Fruit fly (Drosophila melanogaster) whole organism, embryonic: ENCODE data around the gene CG12016.
A peak's percentile ranks its signal among the peaks of the same experiment; 100 is the strongest.

ENCODE experiments used
- Atf-2 ChIP-seq: fragments of 200-800 bp; sonication (Bioruptor generic); optimal IDR thresholded peaks from 2 replicates; lab custom pipeline; 2016; ENCODE audit warnings: missing biosample characterization, missing genetic modification characterization
- Bteb2 ChIP-seq: fragments of 200-800 bp; sonication (Bioruptor generic); optimal IDR thresholded peaks from 2 replicates; lab custom pipeline; 2016; ENCODE audit warnings: missing biosample characterization, missing genetic modification characterization
- CG10366 ChIP-seq: fragments of 200-800 bp; sonication (Bioruptor generic); IDR thresholded peaks from 2 replicates; pipeline ENCODE4 v1.3.6; 2022; ENCODE audit warnings: missing biosample characterization, missing genetic modification characterization
- CG12942 ChIP-seq: fragments of 200-800 bp; sonication (Bioruptor generic); optimal IDR thresholded peaks from 3 replicates; lab custom pipeline; 2016; ENCODE audit warnings: missing biosample characterization, missing genetic modification characterization
- CG13624 ChIP-seq: fragments of 200-800 bp; sonication (Bioruptor generic); optimal IDR thresholded peaks from 2 replicates; lab custom pipeline; 2016; ENCODE audit warnings: missing biosample characterization, missing genetic modification characterization
- CG14860 ChIP-seq: fragments of 200-800 bp; sonication (Bioruptor generic); IDR thresholded peaks from 3 replicates; pipeline ENCODE4 v1.3.6; 2022; ENCODE audit warnings: missing biosample characterization, missing genetic modification characterization; ENCODE audit not compliant: partially characterized antibody
- CG15269 ChIP-seq: fragments of 200-800 bp; sonication (Bioruptor generic); optimal IDR thresholded peaks from 2 replicates; lab custom pipeline; 2018; ENCODE audit warnings: missing biosample characterization, mild to moderate bottlenecking, missing genetic modification characterization, moderate library complexity
- CG1603 ChIP-seq: fragments of 200-800 bp; sonication (Bioruptor generic); optimal IDR thresholded peaks from 2 replicates; lab custom pipeline; 2019; ENCODE audit warnings: missing biosample characterization, mild to moderate bottlenecking, missing genetic modification characterization, moderate library complexity
- CG16815 ChIP-seq: fragments of 200-800 bp; sonication (Bioruptor generic); optimal IDR thresholded peaks from 3 replicates; lab custom pipeline; 2017; ENCODE audit warnings: missing biosample characterization, mild to moderate bottlenecking, missing genetic modification characterization
- CG1792 ChIP-seq: fragments of 200-800 bp; sonication (Bioruptor generic); optimal IDR thresholded peaks from 2 replicates; lab custom pipeline; 2016; ENCODE audit warnings: missing biosample characterization, missing genetic modification characterization
- CG2202 ChIP-seq: fragments of 200-800 bp; sonication (Bioruptor generic); optimal IDR thresholded peaks from 2 replicates; lab custom pipeline; 2018; ENCODE audit warnings: missing biosample characterization, mild to moderate bottlenecking, missing genetic modification characterization
- CG32767 ChIP-seq: fragments of 200-800 bp; sonication (Bioruptor generic); IDR thresholded peaks from 2 replicates; pipeline ENCODE4 v1.3.6; 2022; ENCODE audit warnings: missing biosample characterization, missing genetic modification characterization
- CG43689 ChIP-seq: fragments of 200-800 bp; sonication (Bioruptor generic); IDR thresholded peaks from 2 replicates; pipeline ENCODE4 v1.3.6; 2022; ENCODE audit warnings: missing biosample characterization, missing genetic modification characterization
- CG4730 ChIP-seq: fragments of 200-800 bp; sonication (Bioruptor generic); IDR thresholded peaks from 2 replicates; pipeline ENCODE4 v1.3.6; 2022; ENCODE audit warnings: missing biosample characterization, missing genetic modification characterization
- CG4820 ChIP-seq: fragments of 200-800 bp; sonication (Bioruptor generic); optimal IDR thresholded peaks from 3 replicates; lab custom pipeline; 2016; ENCODE audit warnings: missing biosample characterization, missing genetic modification characterization
- CG5245 ChIP-seq: fragments of 200-800 bp; sonication (Bioruptor generic); optimal IDR thresholded peaks from 3 replicates; lab custom pipeline; 2016; ENCODE audit warnings: missing biosample characterization, missing genetic modification characterization
- CG6272 ChIP-seq: fragments of 200-800 bp; sonication (Bioruptor generic); IDR thresholded peaks from 2 replicates; pipeline ENCODE4 v1.3.6; 2022; ENCODE audit warnings: missing biosample characterization, missing genetic modification characterization
- CG7839 ChIP-seq: fragments of 200-800 bp; sonication (Bioruptor generic); optimal IDR thresholded peaks from 3 replicates; lab custom pipeline; 2018; ENCODE audit warnings: missing biosample characterization, mild to moderate bottlenecking, missing genetic modification characterization, moderate library complexity
- CG8924 ChIP-seq: fragments of 200-800 bp; optimal IDR thresholded peaks from 3 replicates; lab custom pipeline; 2019; ENCODE audit warnings: missing biosample characterization, mild to moderate bottlenecking, missing genetic modification characterization, moderate library complexity
- CG9215 ChIP-seq: fragments of 200-800 bp; sonication (Bioruptor generic); IDR thresholded peaks from 2 replicates; pipeline ENCODE4 v1.3.6; 2022; ENCODE audit warnings: missing biosample characterization, missing genetic modification characterization
- E2f2 ChIP-seq: fragments of 200-800 bp; sonication (Bioruptor generic); IDR thresholded peaks from 2 replicates; pipeline ENCODE4 v1.3.6; 2022; ENCODE audit warnings: missing biosample characterization, missing genetic modification characterization
- Ets65A ChIP-seq: fragments of 200-800 bp; sonication (Bioruptor generic); peaks from one replicate; lab custom pipeline; 2016; ENCODE audit warnings: missing biosample characterization, missing genetic modification characterization
- Hand ChIP-seq: fragments of 200-800 bp; sonication (Bioruptor generic); optimal IDR thresholded peaks from 2 replicates; lab custom pipeline; 2017; ENCODE audit warnings: mild to moderate bottlenecking, missing biosample characterization, missing genetic modification reagents, missing genetic modification characterization
- HmgZ ChIP-seq: fragments of 200-800 bp; sonication (Bioruptor generic); optimal IDR thresholded peaks from 2 replicates; lab custom pipeline; 2018; ENCODE audit warnings: missing biosample characterization, mild to moderate bottlenecking, missing genetic modification characterization
- Hr3 ChIP-seq: fragments of 200-800 bp; sonication (Bioruptor generic); optimal IDR thresholded peaks from 3 replicates; lab custom pipeline; 2016; ENCODE audit warnings: missing biosample characterization, missing genetic modification characterization
- Hr78 ChIP-seq, 2 experiments: fragments of 200-800 bp in 1 of 2; fragments of >200 bp in 1 of 2; sonication (Bioruptor generic) in 1 of 2; optimal IDR thresholded peaks; 2 replicates each; lab custom pipeline; 2017 to 2019; ENCODE audit warnings: missing biosample characterization in 2 of 2, missing genetic modification characterization in 2 of 2, mild to moderate bottlenecking in 1 of 2, moderate library complexity in 1 of 2
- Lpt ChIP-seq: fragments of >200 bp; optimal IDR thresholded peaks from 2 replicates; lab custom pipeline; 2018; ENCODE audit warnings: missing biosample characterization, missing genetic modification characterization
- MBD-R2 ChIP-seq: fragments of 200-800 bp; sonication (Bioruptor generic); IDR thresholded peaks from 2 replicates; pipeline ENCODE4 v1.3.6; 2022; ENCODE audit warnings: missing biosample characterization, missing genetic modification characterization
- Ptx1 ChIP-seq: fragments of 200-800 bp; sonication (Bioruptor generic); IDR thresholded peaks from 2 replicates; pipeline ENCODE4 v1.3.6; 2022; ENCODE audit warnings: missing biosample characterization, missing genetic modification characterization
- TFAM ChIP-seq: fragments of 200-800 bp; sonication (Bioruptor generic); optimal IDR thresholded peaks from 2 replicates; lab custom pipeline; 2017; ENCODE audit warnings: missing biosample characterization, missing genetic modification characterization, inconsistent platforms
- Tbp ChIP-seq: fragments of >200 bp; optimal IDR thresholded peaks from 2 replicates; lab custom pipeline; 2018; ENCODE audit warnings: missing biosample characterization, missing genetic modification characterization
- az2 ChIP-seq: fragments of 200-800 bp; sonication (Bioruptor generic); optimal IDR thresholded peaks from 3 replicates; lab custom pipeline; 2016; ENCODE audit warnings: missing biosample characterization, missing genetic modification characterization
- cg ChIP-seq: fragments of 200-800 bp; sonication (Bioruptor generic); optimal IDR thresholded peaks from 3 replicates; lab custom pipeline; 2019; ENCODE audit warnings: missing biosample characterization, mild to moderate bottlenecking, missing genetic modification characterization, moderate library complexity
- chn ChIP-seq: fragments of 200-800 bp; sonication (Bioruptor generic); optimal IDR thresholded peaks from 2 replicates; lab custom pipeline; 2016; ENCODE audit warnings: missing biosample characterization, missing genetic modification characterization
- crol ChIP-seq: fragments of 200-800 bp; sonication (Bioruptor generic); IDR thresholded peaks from 2 replicates; pipeline ENCODE4 v1.3.6; 2022; ENCODE audit warnings: missing biosample characterization, missing genetic modification characterization
- danr ChIP-seq: fragments of 200-800 bp; sonication (Bioruptor generic); IDR thresholded peaks from 2 replicates; pipeline ENCODE4 v1.3.6; 2022; ENCODE audit warnings: missing biosample characterization, missing genetic modification characterization
- esg ChIP-seq: fragments of 200-800 bp; sonication (Bioruptor generic); conservative IDR thresholded peaks from 2 replicates; pipeline ENCODE4 v1.3.6; 2022; ENCODE audit warnings: missing biosample characterization, missing genetic modification characterization
- eve ChIP-seq, 2 experiments: fragments of >200 bp; optimal IDR thresholded peaks; 2 replicates each; lab custom pipeline; 2017; ENCODE audit warnings: missing biosample characterization in 2 of 2, missing genetic modification characterization in 2 of 2
- gcm ChIP-seq: fragments of 200-800 bp; sonication (Bioruptor generic); optimal IDR thresholded peaks from 2 replicates; lab custom pipeline; 2019; ENCODE audit warnings: missing biosample characterization, mild to moderate bottlenecking, missing genetic modification characterization, moderate library complexity
- gsb ChIP-seq: fragments of 200-800 bp; sonication (Bioruptor generic); IDR thresholded peaks from 2 replicates; pipeline ENCODE4 v1.3.6; 2022; ENCODE audit warnings: missing biosample characterization, missing genetic modification characterization
- jigr1 ChIP-seq: fragments of 200-800 bp; sonication (Bioruptor generic); IDR thresholded peaks from 3 replicates; pipeline ENCODE4 v1.3.6; 2022; ENCODE audit warnings: missing biosample characterization, missing genetic modification characterization
- jing ChIP-seq: fragments of 200-800 bp; sonication (Bioruptor generic); optimal IDR thresholded peaks from 2 replicates; lab custom pipeline; 2018; ENCODE audit warnings: missing biosample characterization, mild to moderate bottlenecking, missing genetic modification characterization
- prd ChIP-seq, 3 experiments: fragments of >200 bp in 2 of 3; fragments of 200-800 bp in 1 of 3; sonication (Bioruptor generic) in 1 of 3; optimal IDR thresholded peaks in 2 of 3; IDR thresholded peaks in 1 of 3; 2 replicates in 2 of 3; 3 replicates in 1 of 3; pipeline versions ENCODE4 v1.3.6 to Lab custom; 2017 to 2022; ENCODE audit warnings: missing biosample characterization in 1 of 3, missing genetic modification characterization in 1 of 3
- salm ChIP-seq: fragments of 200-800 bp; sonication (Bioruptor generic); optimal IDR thresholded peaks from 2 replicates; lab custom pipeline; 2018; ENCODE audit warnings: missing biosample characterization, mild to moderate bottlenecking, missing genetic modification characterization
- slbo ChIP-seq: fragments of 200-800 bp; sonication (Bioruptor generic); IDR thresholded peaks from 2 replicates; pipeline ENCODE4 v1.3.6; 2022; ENCODE audit warnings: missing biosample characterization, missing genetic modification characterization
- tll ChIP-seq, 2 experiments: fragments of 200-800 bp in 1 of 2; fragments of >200 bp in 1 of 2; sonication (Bioruptor generic) in 1 of 2; optimal IDR thresholded peaks; 2 replicates each; lab custom pipeline; 2017 to 2019; ENCODE audit warnings: missing biosample characterization in 2 of 2, missing genetic modification characterization in 2 of 2, mild to moderate bottlenecking in 1 of 2, moderate library complexity in 1 of 2
- unpg ChIP-seq: fragments of 200-800 bp; sonication (Bioruptor generic); optimal IDR thresholded peaks from 3 replicates; lab custom pipeline; 2018; ENCODE audit warnings: missing biosample characterization, mild to moderate bottlenecking, missing genetic modification characterization, moderate library complexity
- usp ChIP-seq: fragments of >200 bp; optimal IDR thresholded peaks from 2 replicates; lab custom pipeline; 2017; ENCODE audit warnings: missing biosample characterization, missing genetic modification characterization
- wdn ChIP-seq: fragments of 200-800 bp; sonication (Bioruptor generic); IDR thresholded peaks from 2 replicates; pipeline ENCODE4 v1.3.6; 2022; ENCODE audit warnings: missing biosample characterization, missing genetic modification characterization
- zen ChIP-seq: fragments of 200-800 bp; sonication (Bioruptor generic); optimal IDR thresholded peaks from 3 replicates; lab custom pipeline; 2018; ENCODE audit warnings: missing biosample characterization, mild to moderate bottlenecking, missing genetic modification characterization, moderate library complexity
- zf30C ChIP-seq: fragments of 200-800 bp; sonication (Bioruptor generic); optimal IDR thresholded peaks from 3 replicates; lab custom pipeline; 2018; ENCODE audit warnings: missing biosample characterization, mild to moderate bottlenecking, missing genetic modification characterization

Gene CG12016

dm6 chr3L:3319223-3319643, at the start of gene CG12016, which contains the start of the genes PIG-C and Dpm2 (continued):
- no peak for TF ChIP-seq Hr78 (GFP tag; optimal IDR thresholded peaks at IDR 0.05; lab: Kevin White, UChicago)
- TF ChIP-seq HmgZ = peak; percentile 78
- no peak for TF ChIP-seq CG1603 (tag; lab: Kevin White, UChicago)
- TF ChIP-seq jigr1 (GFP tag; lab: Robert Waterston, UW) = no peak
- TF ChIP-seq MBD-R2 (GFP tag; lab: Robert Waterston, UW) = peak; percentile 89
- TF ChIP-seq zf30C (GFP tag; lab: Kevin White, UChicago) = no peak
- TF ChIP-seq CG4820 (GFP tag; lab: Kevin White, UChicago) = peak; percentile 64
- TF ChIP-seq Hand (GFP tag; lab: Kevin White, UChicago) = no peak
- TF ChIP-seq usp = no peak
- TF ChIP-seq CG16815 = peak; percentile 31
- TF ChIP-seq Ets65A = peak; percentile 96
- TF ChIP-seq CG10366 (GFP tag; lab: Robert Waterston, UW) = peak; percentile 24; the same call in 1 of the 2 replicates
- TF ChIP-seq danr = no peak
- TF ChIP-seq unpg = no peak
- TF ChIP-seq eve (GFP tag; optimal IDR thresholded peaks at IDR 0.05; lab: Kevin White, UChicago) = no peak
- peak; percentile 48 for TF ChIP-seq Hr3
- peak; percentile 56 for TF ChIP-seq E2f2 (GFP tag; lab: Robert Waterston, UW)
- TF ChIP-seq CG5245 (GFP tag; lab: Kevin White, UChicago) = no peak
- TF ChIP-seq CG9215 = no peak; the same call in none of the 2 replicates
- TF ChIP-seq Tbp = peak; percentile 1
- no peak for TF ChIP-seq Lpt (GFP tag; lab: Kevin White, UChicago)
- TF ChIP-seq gcm = peak; percentile 50
- TF ChIP-seq CG7839 (tag; lab: Kevin White, UChicago) = no peak
- peak; percentile 52; the same call in 1 of the 2 replicates for TF ChIP-seq wdn (GFP tag; lab: Robert Waterston, UW)
- TF ChIP-seq CG6272 = peak; percentile 67; the same call in 1 of the 2 replicates
- peak; percentile 42 for TF ChIP-seq CG12942 (GFP tag; lab: Kevin White, UChicago)
- TF ChIP-seq az2 (GFP tag; lab: Kevin White, UChicago) = peak; percentile 71
- TF ChIP-seq crol (GFP tag; lab: Robert Waterston, UW) = no peak
- TF ChIP-seq CG13624 (GFP tag; lab: Kevin White, UChicago) = peak; percentile 82
- TF ChIP-seq gsb (GFP tag; lab: Robert Waterston, UW) = no peak
- TF ChIP-seq jing (GFP tag; lab: Kevin White, UChicago) = no peak
- TF ChIP-seq slbo (GFP tag; lab: Robert Waterston, UW) = peak; percentile 81
- peak; percentile 53 for TF ChIP-seq CG1792 (GFP tag; lab: Kevin White, UChicago)
- no peak for TF ChIP-seq CG8924 (tag; lab: Kevin White, UChicago)
- TF ChIP-seq CG14860 (GFP tag; lab: Robert Waterston, UW) = peak; percentile 96
- peak; percentile 31 for TF ChIP-seq CG2202 (tag; lab: Kevin White, UChicago)
- peak; percentile 68 for TF ChIP-seq esg (GFP tag; lab: Robert Waterston, UW)
- peak; percentile 77 for TF ChIP-seq chn
- no peak for TF ChIP-seq cg
- TF ChIP-seq zen = peak; percentile 60
- TF ChIP-seq CG32767 (GFP tag; lab: Robert Waterston, UW) = no peak
- peak; percentile 69 for TF ChIP-seq Bteb2 (GFP tag; lab: Kevin White, UChicago)
- peak; percentile 34 for TF ChIP-seq Atf-2 (GFP tag; lab: Kevin White, UChicago)
- TF ChIP-seq CG4730 = peak; percentile 49; the same call in 1 of the 2 replicates
- no peak for TF ChIP-seq CG43689 (GFP tag; lab: Robert Waterston, UW)
- peak; percentile 2 for TF ChIP-seq salm (tag; lab: Kevin White, UChicago)
- TF ChIP-seq tll (GFP tag; optimal IDR thresholded peaks at IDR 0.05; lab: Kevin White, UChicago) = peak; percentile 28 to 58
- TF ChIP-seq TFAM (GFP tag; lab: Kevin White, UChicago) = no peak
- TF ChIP-seq Ptx1 (GFP tag; lab: Robert Waterston, UW) = peak; percentile 69
- no peak for TF ChIP-seq prd (optimal IDR thresholded peaks at IDR 0.05; lab: Kevin White, UChicago)
- TF ChIP-seq prd (GFP tag; IDR thresholded peaks at IDR 0.05; lab: Robert Waterston, UW) = peak; percentile 76
- TF ChIP-seq CG15269 (tag; lab: Kevin White, UChicago) = peak; percentile 55
